Fruit fly (Drosophila melanogaster): ENCODE results near the gene Fip1.

DNA sequence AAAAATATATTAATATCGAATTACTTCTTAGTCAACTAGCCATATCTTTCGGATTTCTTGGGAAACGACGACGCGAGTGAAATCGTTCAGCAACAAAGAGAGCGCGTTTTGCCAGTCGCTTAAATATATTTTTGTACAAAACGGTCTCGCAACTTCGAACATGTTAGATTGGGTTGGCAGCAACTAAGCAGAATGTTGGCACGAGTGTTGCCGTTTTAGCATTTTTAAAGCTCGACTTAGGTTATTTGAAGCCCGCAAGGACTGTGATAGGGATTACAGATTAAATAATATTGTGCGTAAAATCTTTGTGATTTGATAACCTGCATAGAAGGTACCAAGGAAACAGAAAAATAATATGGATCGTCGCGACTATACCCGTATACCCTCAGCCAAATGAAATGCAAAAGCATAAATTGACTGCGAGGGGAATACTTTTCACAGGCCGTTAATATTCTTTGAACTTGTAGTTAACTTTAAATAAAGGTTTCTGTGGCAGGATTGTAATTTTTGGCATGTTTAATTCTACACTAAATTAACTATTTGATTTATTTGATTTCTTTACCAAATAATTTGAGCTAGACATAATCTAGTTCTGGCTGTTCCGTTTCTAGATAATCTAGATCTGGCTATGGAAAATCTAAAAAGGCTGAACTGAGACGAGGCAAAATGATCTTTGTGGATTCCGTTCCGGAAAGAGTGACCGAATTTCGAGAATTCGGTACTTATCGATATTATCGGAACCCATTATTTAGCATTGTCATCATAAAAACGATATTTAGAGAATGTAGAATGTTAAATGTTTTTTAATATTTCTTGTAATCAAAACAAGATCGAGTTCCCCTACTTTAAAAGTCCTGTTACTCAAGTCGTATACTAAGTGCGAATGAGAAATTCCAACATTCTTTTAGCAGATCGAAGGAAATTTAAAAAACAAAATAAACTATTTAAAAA lies 5.5 kb upstream of the Fip1 start, which contains the start of gene CG31523:
- TF ChIP-seq CTCF (optimal IDR thresholded peaks at IDR 0.05): peak in 1 of 2 experiments; percentile 28
- no peak for TF ChIP-seq CG8478 (optimal IDR thresholded peaks at IDR 0.05)
